Worm (Caenorhabditis elegans): ENCODE measurements around the gene fubl-1.

DNA sequence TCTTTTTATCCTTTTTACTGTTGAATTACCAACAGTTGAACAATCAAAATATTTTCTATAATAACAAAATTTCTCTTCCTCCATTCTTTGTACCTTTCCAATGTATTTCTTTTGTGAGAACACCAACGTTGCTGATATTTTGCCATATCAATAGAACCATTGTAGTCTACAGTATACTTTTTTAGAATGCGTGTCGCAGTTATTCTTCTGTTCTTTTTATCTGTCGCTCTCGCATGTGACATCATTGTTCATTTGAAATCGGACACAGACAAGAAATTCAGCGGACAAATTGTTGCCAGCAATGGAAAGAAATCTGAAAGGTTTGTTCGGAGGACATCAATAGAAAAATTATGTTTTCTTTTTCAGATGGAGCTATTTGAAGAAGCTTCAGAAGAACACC lies 36.8 kb downstream of the fubl-1 start, which contains the start of gene ZK856.7:
- TF ChIP-seq mep-1 (tag; optimal IDR thresholded peaks at IDR 0.05) = no peak
- TF ChIP-seq lin-15B (tag; optimal IDR thresholded peaks at IDR 0.05) = no peak
